Fruit fly (Drosophila melanogaster) whole organism, prepupa: ENCODE results near the gene CG14113.

Source experiments
- CG6276 ChIP-seq: fragments of 200-800 bp; sonication (Bioruptor generic); optimal IDR thresholded peaks from 2 replicates; lab custom pipeline; 2017; ENCODE audit warnings: missing biosample characterization, mild to moderate bottlenecking, missing genetic modification characterization
- Eip78C ChIP-seq: fragments of 200-800 bp; sonication (Bioruptor generic); peaks from one replicate; lab custom pipeline; 2016; ENCODE audit warnings: missing biosample characterization, missing genetic modification characterization
- Ets21C ChIP-seq: fragments of 200-800 bp; sonication (Bioruptor generic); optimal IDR thresholded peaks from 3 replicates; lab custom pipeline; 2016; ENCODE audit warnings: missing biosample characterization, missing genetic modification characterization
- Hr38 ChIP-seq: sonication (Bioruptor generic); optimal IDR thresholded peaks from 2 replicates; lab custom pipeline; 2016; ENCODE audit warnings: missing biosample characterization, missing genetic modification characterization
- lz ChIP-seq: fragments of 200-800 bp; sonication (Bioruptor generic); optimal IDR thresholded peaks from 3 replicates; lab custom pipeline; 2016; ENCODE audit warnings: missing biosample characterization, missing genetic modification characterization
- spab ChIP-seq: fragments of 200-800 bp; sonication (Bioruptor generic); optimal IDR thresholded peaks from 2 replicates; lab custom pipeline; 2017; ENCODE audit warnings: missing biosample characterization, mild to moderate bottlenecking, missing genetic modification characterization, missing genetic modification reagents
- svp ChIP-seq: fragments of 200-800 bp; sonication (Bioruptor generic); peaks from one replicate; lab custom pipeline; 2016; ENCODE audit warnings: missing biosample characterization, missing genetic modification characterization
- topi ChIP-seq: fragments of 200-800 bp; sonication (Bioruptor generic); optimal IDR thresholded peaks from 3 replicates; lab custom pipeline; 2016; ENCODE audit warnings: missing biosample characterization, missing genetic modification characterization

dm6 chr3L:13378202-13378601 is 49.3 kb downstream of the CG14113 start, which contains the start of gene SNCF:
- TF ChIP-seq topi (GFP tag; lab: Kevin White, UChicago) (no peak), CG6276 (GFP tag; lab: Kevin White, UChicago) (no peak), svp (GFP tag; lab: Kevin White, UChicago) (no peak), Ets21C (no peak), spab (GFP tag; lab: Kevin White, UChicago) (no peak), Eip78C (GFP tag; lab: Kevin White, UChicago) (no peak), Hr38 (GFP tag; lab: Kevin White, UChicago) (no peak), lz (GFP tag; lab: Kevin White, UChicago) (no peak)
